Worm (Caenorhabditis elegans): Measurements from ENCODE around the gene tbx-33.

ce11 chrIII:11651430-11651829 lies 14.8 kb upstream of the tbx-33 start:
- TF ChIP-seq ztf-23 (GFP tag; IDR thresholded peaks at IDR 0.05) (no peak), cog-1 (tag; optimal IDR thresholded peaks at IDR 0.05) (no peak), flt-1 (GFP tag; IDR thresholded peaks at IDR 0.05) (no peak), ref-1 (GFP tag; conservative IDR thresholded peaks at IDR 0.05) (no peak)

All from whole organism, midembryonic.